Worm (Caenorhabditis elegans) whole organism, L4 larva: ENCODE measurements around the gene unc-41.
A peak's percentile ranks its signal among the peaks of the same experiment; 100 is the strongest.

Experiments
- D1046.2 ChIP-seq: fragments of 200-800 bp; sonication (Bioruptor generic); IDR thresholded peaks from 2 replicates; pipeline ENCODE4 v1.3.6; 2022; ENCODE audit warnings: missing genetic modification characterization, missing compliant biosample characterization
- R02D3.7 ChIP-seq: fragments of 150-350 bp; sonication (generic microtip); optimal IDR thresholded peaks from 3 replicates; lab custom pipeline; 2014; ENCODE audit warnings: missing biosample characterization, missing genetic modification characterization
- T26A8.4 ChIP-seq: fragments of 200-800 bp; sonication (Bioruptor generic); IDR thresholded peaks from 2 replicates; pipeline ENCODE4 v1.3.6; 2022; ENCODE audit warnings: missing genetic modification characterization, missing compliant biosample characterization
- Y48G9A.11 ChIP-seq: fragments of 200-800 bp; sonication (Bioruptor generic); IDR thresholded peaks from 2 replicates; pipeline ENCODE4 v1.3.6; 2022; ENCODE audit warnings: missing genetic modification reagents, missing genetic modification characterization, missing compliant biosample characterization
- aha-1 ChIP-seq: fragments of 150-350 bp; peaks from one replicate; lab custom pipeline; 2014; ENCODE audit warnings: missing biosample characterization, missing genetic modification characterization
- aly-2 ChIP-seq: sonication (generic microtip); optimal IDR thresholded peaks from 2 replicates; lab custom pipeline; 2018; ENCODE audit warnings: missing biosample characterization, missing genetic modification characterization
- ama-1 ChIP-seq: fragments of 150-350 bp; optimal IDR thresholded peaks from 2 replicates; lab custom pipeline; 2014; ENCODE audit warnings: inconsistent platforms, mixed read lengths
- ceh-20 ChIP-seq: fragments of 200-800 bp; sonication (Bioruptor generic); IDR thresholded peaks from 2 replicates; pipeline ENCODE4 v1.3.6; 2022; ENCODE audit warnings: missing genetic modification reagents, missing genetic modification characterization, missing compliant biosample characterization
- ceh-62 ChIP-seq: sonication (generic microtip); optimal IDR thresholded peaks from 2 replicates; lab custom pipeline; 2017; ENCODE audit warnings: missing biosample characterization, missing genetic modification characterization
- daf-12 ChIP-seq: fragments of 150-350 bp; optimal IDR thresholded peaks from 2 replicates; lab custom pipeline; 2014; ENCODE audit warnings: missing biosample characterization, missing genetic modification reagents, missing genetic modification characterization
- daf-16 ChIP-seq, 3 experiments: sonication (generic microtip); optimal IDR thresholded peaks; 2 replicates each; lab custom pipeline; 2016 to 2017; ENCODE audit warnings: missing genetic modification characterization in 3 of 3, missing genetic modification reagents in 3 of 3, mild to moderate bottlenecking in 2 of 3, missing compliant biosample characterization in 2 of 3, missing biosample characterization in 1 of 3, moderate library complexity in 1 of 3
- dmd-6 ChIP-seq: fragments of 200-800 bp; sonication (Bioruptor generic); IDR thresholded peaks from 2 replicates; pipeline ENCODE4 v1.3.6; 2022; ENCODE audit warnings: missing genetic modification reagents, missing genetic modification characterization, missing compliant biosample characterization
- dmd-9 ChIP-seq: fragments of 200-800 bp; sonication (Bioruptor generic); IDR thresholded peaks from 2 replicates; pipeline ENCODE4 v1.3.6; 2022; ENCODE audit warnings: missing genetic modification reagents, missing genetic modification characterization, missing compliant biosample characterization
- dpl-1 ChIP-seq: fragments of 150-350 bp; optimal IDR thresholded peaks from 2 replicates; lab custom pipeline; 2014; ENCODE audit warnings: missing biosample characterization, missing genetic modification reagents, missing genetic modification characterization
- dve-1 ChIP-seq: sonication (generic microtip); optimal IDR thresholded peaks from 2 replicates; lab custom pipeline; 2017; ENCODE audit warnings: antibody characterized with exemption, mild to moderate bottlenecking, missing genetic modification characterization, missing compliant biosample characterization; ENCODE audit not compliant: insufficient read depth
- egl-27 ChIP-seq: sonication (generic microtip); optimal IDR thresholded peaks from 3 replicates; lab custom pipeline; 2017; ENCODE audit warnings: missing biosample characterization, missing genetic modification reagents, missing genetic modification characterization
- hlh-30 ChIP-seq: sonication (generic microtip); optimal IDR thresholded peaks from 2 replicates; lab custom pipeline; 2017; ENCODE audit warnings: antibody characterized with exemption, mild to moderate bottlenecking, missing genetic modification characterization, missing compliant biosample characterization; ENCODE audit not compliant: insufficient read depth
- hmg-1.1 ChIP-seq: fragments of 200-800 bp; sonication (Bioruptor generic); IDR thresholded peaks from 2 replicates; pipeline ENCODE4 v1.3.6; 2022; ENCODE audit warnings: missing genetic modification reagents, missing genetic modification characterization, missing compliant biosample characterization
- jun-1 ChIP-seq: fragments of 150-350 bp; optimal IDR thresholded peaks from 2 replicates; lab custom pipeline; 2014; ENCODE audit warnings: missing biosample characterization, missing genetic modification reagents, missing genetic modification characterization
- lim-7 ChIP-seq: fragments of 200-800 bp; sonication (Bioruptor generic); IDR thresholded peaks from 2 replicates; pipeline ENCODE4 v1.3.6; 2022; ENCODE audit warnings: missing genetic modification characterization, missing compliant biosample characterization
- lin-1 ChIP-seq: fragments of 200-800 bp; sonication (Bioruptor generic); IDR thresholded peaks from 2 replicates; pipeline ENCODE4 v1.3.6; 2022; ENCODE audit warnings: missing genetic modification reagents, missing genetic modification characterization, missing compliant biosample characterization
- lin-13 ChIP-seq: fragments of 150-350 bp; optimal IDR thresholded peaks from 2 replicates; lab custom pipeline; 2014; ENCODE audit warnings: missing biosample characterization, missing genetic modification reagents, missing genetic modification characterization
- lin-38 ChIP-seq: fragments of 200-800 bp; sonication (Bioruptor generic); IDR thresholded peaks from 2 replicates; pipeline ENCODE4 v1.3.6; 2022; ENCODE audit warnings: missing genetic modification reagents, missing genetic modification characterization, missing compliant biosample characterization
- lin-39 ChIP-seq: fragments of 150-350 bp; optimal IDR thresholded peaks from 2 replicates; lab custom pipeline; 2014; ENCODE audit warnings: missing biosample characterization, missing genetic modification reagents, missing genetic modification characterization
- madf-9 ChIP-seq: fragments of 200-800 bp; sonication (Bioruptor generic); conservative IDR thresholded peaks from 2 replicates; pipeline ENCODE4 v1.3.6; 2022; ENCODE audit warnings: missing genetic modification reagents, missing genetic modification characterization, missing compliant biosample characterization
- mdt-29 ChIP-seq: fragments of 200-800 bp; sonication (Bioruptor generic); IDR thresholded peaks from 2 replicates; pipeline ENCODE4 v1.3.6; 2022; ENCODE audit warnings: missing genetic modification reagents, missing genetic modification characterization, missing compliant biosample characterization
- mep-1 ChIP-seq: fragments of 150-350 bp; sonication (generic microtip); optimal IDR thresholded peaks from 3 replicates; lab custom pipeline; 2014; ENCODE audit warnings: missing biosample characterization, missing genetic modification characterization
- mxl-2 ChIP-seq: fragments of 200-800 bp; sonication (Bioruptor generic); conservative IDR thresholded peaks from 2 replicates; pipeline ENCODE4 v1.3.6; 2022; ENCODE audit warnings: missing genetic modification reagents, missing genetic modification characterization, missing compliant biosample characterization
- nhr-10 ChIP-seq: fragments of 150-350 bp; optimal IDR thresholded peaks from 2 replicates; lab custom pipeline; 2014; ENCODE audit warnings: missing biosample characterization, missing genetic modification characterization
- nhr-11 ChIP-seq: fragments of 150-350 bp; optimal IDR thresholded peaks from 2 replicates; lab custom pipeline; 2014; ENCODE audit warnings: missing biosample characterization, missing genetic modification characterization
- nhr-237 ChIP-seq: sonication (generic microtip); optimal IDR thresholded peaks from 2 replicates; lab custom pipeline; 2017; ENCODE audit warnings: missing biosample characterization, missing genetic modification characterization
- nhr-25 ChIP-seq: sonication (generic microtip); optimal IDR thresholded peaks from 2 replicates; lab custom pipeline; 2017; ENCODE audit warnings: missing genetic modification characterization, mild to moderate bottlenecking, missing compliant biosample characterization, antibody characterized with exemption, moderate library complexity, borderline replicate concordance; ENCODE audit not compliant: insufficient read depth
- nhr-28 ChIP-seq: fragments of 150-350 bp; optimal IDR thresholded peaks from 2 replicates; lab custom pipeline; 2014; ENCODE audit warnings: missing biosample characterization, missing genetic modification characterization
- nhr-76 ChIP-seq: fragments of 150-350 bp; optimal IDR thresholded peaks from 2 replicates; lab custom pipeline; 2014; ENCODE audit warnings: missing biosample characterization, missing genetic modification characterization
- nhr-77 ChIP-seq: fragments of 150-350 bp; optimal IDR thresholded peaks from 2 replicates; lab custom pipeline; 2014; ENCODE audit warnings: missing biosample characterization, missing genetic modification characterization
- pha-4 ChIP-seq, 2 experiments: fragments of 150-350 bp in 1 of 2; fragments of 200-800 bp in 1 of 2; sonication (Bioruptor generic) in 1 of 2; IDR thresholded peaks in 1 of 2; optimal IDR thresholded peaks in 1 of 2; 2 replicates each; pipeline versions ENCODE4 v1.3.6 to Lab custom; 2014 to 2022; ENCODE audit warnings: missing genetic modification characterization in 2 of 2, missing genetic modification reagents in 2 of 2, missing biosample characterization in 1 of 2, missing compliant biosample characterization in 1 of 2
- pqm-1 ChIP-seq: sonication (generic microtip); optimal IDR thresholded peaks from 2 replicates; lab custom pipeline; 2017; ENCODE audit warnings: missing biosample characterization, missing genetic modification characterization
- saeg-2 ChIP-seq: fragments of 200-800 bp; sonication (Bioruptor generic); IDR thresholded peaks from 2 replicates; pipeline ENCODE4 v1.3.6; 2022; ENCODE audit warnings: missing genetic modification reagents, missing genetic modification characterization, missing compliant biosample characterization
- skn-1 ChIP-seq: fragments of 150-350 bp; optimal IDR thresholded peaks from 2 replicates; lab custom pipeline; 2014; ENCODE audit warnings: missing biosample characterization, missing genetic modification characterization
- snpc-4 ChIP-seq: fragments of 150-350 bp; optimal IDR thresholded peaks from 2 replicates; lab custom pipeline; 2014; ENCODE audit warnings: missing biosample characterization, missing genetic modification characterization
- spr-1 ChIP-seq: sonication (generic microtip); optimal IDR thresholded peaks from 2 replicates; lab custom pipeline; 2016; ENCODE audit warnings: mild to moderate bottlenecking, missing genetic modification characterization, missing compliant biosample characterization
- spr-3 ChIP-seq: fragments of 200-800 bp; sonication (Bioruptor generic); optimal IDR thresholded peaks from 2 replicates; lab custom pipeline; 2018; ENCODE audit warnings: mild to moderate bottlenecking, missing genetic modification characterization, missing compliant biosample characterization
- tra-1 ChIP-seq: fragments of 200-800 bp; sonication (Bioruptor generic); IDR thresholded peaks from 2 replicates; pipeline ENCODE4 v1.3.6; 2022; ENCODE audit warnings: missing genetic modification reagents, missing genetic modification characterization, missing compliant biosample characterization
- unc-130 ChIP-seq: sonication (generic microtip); optimal IDR thresholded peaks from 2 replicates; lab custom pipeline; 2016; ENCODE audit warnings: missing genetic modification reagents, missing genetic modification characterization, missing compliant biosample characterization
- unc-62 ChIP-seq, 3 experiments: fragments of 150-350 bp in 1 of 3; sonication (generic microtip); optimal IDR thresholded peaks in 2 of 3; peaks in 1 of 3; 1 replicate in 1 of 3; 2 replicates in 2 of 3; lab custom pipeline; 2014 to 2017; ENCODE audit warnings: missing biosample characterization in 3 of 3, missing genetic modification characterization in 3 of 3, missing genetic modification reagents in 3 of 3, missing genotype in 1 of 3
- zfp-2 ChIP-seq: sonication (generic microtip); optimal IDR thresholded peaks from 2 replicates; lab custom pipeline; 2016; ENCODE audit warnings: mild to moderate bottlenecking, missing genetic modification characterization, missing compliant biosample characterization

unc-41 gene

DNA sequence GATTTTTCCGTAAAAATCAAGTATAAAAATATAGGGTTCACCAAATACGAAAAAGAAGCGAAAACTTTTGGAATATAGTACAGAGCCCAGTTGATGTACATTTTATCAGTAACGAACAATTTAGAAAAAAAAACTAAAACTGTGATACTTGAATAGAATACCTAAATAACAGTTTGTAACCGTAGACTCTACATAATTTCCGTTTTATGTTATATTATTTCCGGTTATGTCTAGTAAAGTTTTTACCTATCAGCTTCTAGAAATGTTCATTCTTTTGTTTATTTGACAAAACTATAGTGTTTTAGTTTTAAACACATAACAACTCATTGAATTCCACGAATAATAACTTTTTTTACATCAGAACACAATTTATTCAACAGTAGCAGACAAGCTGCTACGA is 38.6 kb downstream of the unc-41 start, which contains the start of gene srj-33:
TSS of gene srj-33 (minus strand) at position 101 of the 400 bp plus-strand sequence.
- TF ChIP-seq aha-1 (tag; lab: Kevin White, UChicago) (no peak), lin-39 (no peak), lin-1 (GFP tag; lab: Robert Waterston, UW) (no peak), nhr-237 (no peak)

DNA sequence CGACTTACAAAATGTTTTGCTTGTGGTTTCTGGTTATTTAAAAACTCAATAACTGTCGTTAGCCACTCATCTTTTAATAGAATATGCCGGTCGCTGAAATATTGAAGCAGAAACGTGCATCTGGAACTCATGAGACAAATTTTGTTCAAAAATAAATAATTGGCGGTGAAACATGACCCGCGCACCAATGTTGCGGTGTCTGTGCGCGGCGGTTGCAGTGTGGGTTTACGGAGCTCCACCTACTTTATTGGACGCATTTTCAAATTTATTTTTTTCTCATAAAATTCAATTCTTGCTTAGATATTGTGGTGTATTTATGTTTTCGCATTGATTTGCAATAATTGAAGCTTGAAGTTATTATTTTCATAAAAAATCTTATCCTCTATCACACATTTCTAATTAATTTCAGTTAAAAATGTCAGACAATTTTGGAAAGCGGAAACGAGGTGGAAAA is 45.4 kb downstream of the unc-41 start, which contains the start of the genes rmh-2 and suds-3:
TSS of gene rmh-2 (minus strand) at position 164 of the 454 bp plus-strand sequence.
TSS of gene suds-3 (plus strand) at position 404 of the 454 bp plus-strand sequence.
- 0 out of 2 replicates have a peak, but pooled peaks have one; percentile 32 for TF ChIP-seq pha-4 (GFP tag; IDR thresholded peaks at IDR 0.05; lab: Robert Waterston, UW)
- no peak for TF ChIP-seq pha-4 (tag; optimal IDR thresholded peaks at IDR 0.05; lab: Kevin White, UChicago)
- peak; percentile 27 for TF ChIP-seq hlh-30 (tag; lab: Kevin White, UChicago)
- no peak for TF ChIP-seq aly-2 (tag; lab: Kevin White, UChicago)
- no peak for TF ChIP-seq dmd-6 (GFP tag; lab: Robert Waterston, UW)
- TF ChIP-seq R02D3.7 = peak; percentile 85
- TF ChIP-seq nhr-28 = peak; percentile 23
- TF ChIP-seq nhr-25 = no peak
- no peak for TF ChIP-seq mep-1 (tag; lab: Kevin White, UChicago)
- TF ChIP-seq dpl-1 (GFP tag; lab: Kevin White, UChicago) = peak; percentile 79
- TF ChIP-seq nhr-77 (tag; lab: Kevin White, UChicago) = peak; percentile 1
- TF ChIP-seq, all 104 proteins: peak for 6

DNA sequence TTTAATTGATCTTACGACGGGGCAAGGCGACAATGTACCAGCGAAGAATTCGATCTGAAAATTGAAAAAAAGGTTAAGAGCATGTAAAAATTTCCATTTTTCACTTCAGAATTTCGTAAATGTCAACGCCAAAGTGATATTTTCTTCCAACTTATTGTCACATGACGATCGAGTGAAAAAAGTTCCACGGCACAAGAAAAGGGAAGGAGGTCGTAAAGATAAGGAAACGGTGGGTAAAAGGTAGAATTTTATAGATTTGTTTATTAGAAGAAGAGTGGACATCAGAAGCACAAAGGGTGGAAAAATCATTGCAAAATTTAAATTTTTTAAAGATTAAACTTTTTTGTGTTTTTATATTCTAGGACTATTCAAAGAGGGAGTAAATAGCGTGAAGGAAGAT is 48.1 kb downstream of the unc-41 start:
- TF ChIP-seq saeg-2 (no peak), skn-1 (tag; lab: Kevin White, UChicago) (no peak), pqm-1 (tag; lab: Kevin White, UChicago) (peak; percentile 16), nhr-77 (tag; lab: Kevin White, UChicago) (peak; percentile 48), mep-1 (tag; lab: Kevin White, UChicago) (no peak), jun-1 (tag; lab: Kevin White, UChicago) (no peak), lim-7 (no peak), spr-3 (GFP tag; lab: Kevin White, UChicago) (no peak), lin-38 (GFP tag; lab: Robert Waterston, UW) (no peak), spr-1 (tag; lab: Kevin White, UChicago) (no peak), nhr-28 (peak; percentile 30), Y48G9A.11 (GFP tag; lab: Robert Waterston, UW) (no peak), mxl-2 (GFP tag; lab: Robert Waterston, UW) (no peak), nhr-76 (no peak), ceh-62 (tag; lab: Kevin White, UChicago) (no peak), madf-9 (GFP tag; lab: Robert Waterston, UW) (no peak), daf-16 (GFP tag; optimal IDR thresholded peaks at IDR 0.05; lab: Kevin White, UChicago) (no peak), daf-16 (tag; optimal IDR thresholded peaks at IDR 0.05; lab: Kevin White, UChicago) (peak; percentile 90), tra-1 (no peak), nhr-11 (tag; lab: Kevin White, UChicago) (no peak), daf-12 (tag; lab: Kevin White, UChicago) (no peak), ceh-20 (GFP tag; lab: Robert Waterston, UW) (no peak), egl-27 (tag; lab: Kevin White, UChicago) (no peak), dve-1 (tag; lab: Kevin White, UChicago) (peak; percentile 69), mdt-29 (GFP tag; lab: Robert Waterston, UW) (no peak), ama-1 (lab: Kevin White, UChicago) (no peak), unc-130 (GFP tag; lab: Kevin White, UChicago) (no peak), hlh-30 (tag; lab: Kevin White, UChicago) (peak; percentile 39), unc-62 (GFP tag; optimal IDR thresholded peaks at IDR 0.05 in 1 of 2; lab: Kevin White, UChicago) (no peak), unc-62 (tag; optimal IDR thresholded peaks at IDR 0.05; lab: Kevin White, UChicago) (no peak), snpc-4 (no peak), zfp-2 (tag; lab: Kevin White, UChicago) (no peak), D1046.2 (GFP tag; lab: Robert Waterston, UW) (no peak), T26A8.4 (GFP tag; lab: Robert Waterston, UW) (no peak), hmg-1.1 (GFP tag; lab: Robert Waterston, UW) (no peak), dmd-9 (GFP tag; lab: Robert Waterston, UW) (no peak), lin-13 (no peak), nhr-10 (tag; lab: Kevin White, UChicago) (no peak)
